Fruit fly (Drosophila melanogaster) whole organism, wandering third instar larva: ENCODE data around the gene Ag5r.

Experiments used
- Hr83 ChIP-seq: fragments of 200-300 bp; sonication (Bioruptor generic); optimal IDR thresholded peaks from 2 replicates; lab custom pipeline; 2016; ENCODE audit warnings: missing biosample characterization, mild to moderate bottlenecking, missing genetic modification characterization, moderate library complexity; ENCODE audit not compliant: poor library complexity, severe bottlenecking
- Jra ChIP-seq: sonication (Bioruptor generic); optimal IDR thresholded peaks from 2 replicates; lab custom pipeline; 2016; ENCODE audit warnings: missing biosample characterization, missing genetic modification characterization
- Mio ChIP-seq: sonication (Bioruptor generic); optimal IDR thresholded peaks from 2 replicates; lab custom pipeline; 2016; ENCODE audit warnings: missing biosample characterization, missing genetic modification characterization
- Rel ChIP-seq, 2 experiments: fragments of 200-800 bp; sonication (Bioruptor generic) in 1 of 2; optimal IDR thresholded peaks; 2 replicates in 1 of 2; 3 replicates in 1 of 2; lab custom pipeline; 2016 to 2019; ENCODE audit warnings: mild to moderate bottlenecking in 2 of 2, missing biosample characterization in 2 of 2, missing genetic modification characterization in 2 of 2, moderate library complexity in 1 of 2

- TF ChIP-seq Hr83 (GFP tag; lab: Kevin White, UChicago), result no peak
- TF ChIP-seq Jra (GFP tag; lab: Kevin White, UChicago), result no peak
- TF ChIP-seq Rel (GFP tag; optimal IDR thresholded peaks at IDR 0.05; lab: Kevin White, UChicago), result no peak
- TF ChIP-seq Rel (tag; optimal IDR thresholded peaks at IDR 0.05; lab: Kevin White, UChicago), result no peak
- TF ChIP-seq Mio (GFP tag; lab: Kevin White, UChicago), result no peak
Observed at dm6 chrX:14812239-14812638, 25.9 kb upstream of the Ag5r start.
